Fruit fly (Drosophila melanogaster) whole organism, embryonic: ENCODE measurements around the gene CG43886.

Experiments used
- ATbp ChIP-seq: fragments of 200-800 bp; sonication (Bioruptor generic); optimal IDR thresholded peaks from 2 replicates; lab custom pipeline; 2017; ENCODE audit warnings: missing biosample characterization, mild to moderate bottlenecking, missing genetic modification characterization, missing genetic modification reagents
- Bdp1 ChIP-seq: fragments of 200-800 bp; sonication (Bioruptor generic); optimal IDR thresholded peaks from 3 replicates; lab custom pipeline; 2016; ENCODE audit warnings: missing biosample characterization, missing genetic modification characterization
- CG11695 ChIP-seq: fragments of 200-800 bp; sonication (Bioruptor generic); IDR thresholded peaks from 3 replicates; pipeline ENCODE4 v1.3.6; 2022; ENCODE audit warnings: missing biosample characterization, missing genetic modification characterization
- CG13287 ChIP-seq: fragments of 200-800 bp; sonication (Bioruptor generic); IDR thresholded peaks from 2 replicates; pipeline ENCODE4 v1.3.6; 2022; ENCODE audit warnings: missing biosample characterization, missing genetic modification characterization; ENCODE audit not compliant: partially characterized antibody
- CG15073 ChIP-seq: fragments of 200-800 bp; sonication (Bioruptor generic); optimal IDR thresholded peaks from 2 replicates; lab custom pipeline; 2016; ENCODE audit warnings: missing biosample characterization, missing genetic modification characterization
- CG15514 ChIP-seq: fragments of 200-800 bp; sonication (Bioruptor generic); optimal IDR thresholded peaks from 3 replicates; lab custom pipeline; 2017; ENCODE audit warnings: missing biosample characterization, missing genetic modification characterization, mild to moderate bottlenecking, moderate library complexity, missing genetic modification reagents
- CG1832 ChIP-seq: fragments of 200-800 bp; sonication (Bioruptor generic); optimal IDR thresholded peaks from 2 replicates; lab custom pipeline; 2017; ENCODE audit warnings: missing biosample characterization, mild to moderate bottlenecking, missing genetic modification characterization, inconsistent platforms
- CG2202 ChIP-seq: fragments of 200-800 bp; sonication (Bioruptor generic); optimal IDR thresholded peaks from 2 replicates; lab custom pipeline; 2018; ENCODE audit warnings: missing biosample characterization, mild to moderate bottlenecking, missing genetic modification characterization
- CG2875 ChIP-seq: fragments of 200-800 bp; sonication (Bioruptor generic); optimal IDR thresholded peaks from 2 replicates; lab custom pipeline; 2017; ENCODE audit warnings: missing biosample characterization, mild to moderate bottlenecking, missing genetic modification characterization, missing genetic modification reagents
- CG4424 ChIP-seq: fragments of 200-800 bp; sonication (Bioruptor generic); optimal IDR thresholded peaks from 3 replicates; lab custom pipeline; 2016; ENCODE audit warnings: missing biosample characterization, missing genetic modification characterization
- CG6272 ChIP-seq: fragments of 200-800 bp; sonication (Bioruptor generic); IDR thresholded peaks from 2 replicates; pipeline ENCODE4 v1.3.6; 2022; ENCODE audit warnings: missing biosample characterization, missing genetic modification characterization
- CG6683 ChIP-seq: fragments of 200-800 bp; sonication (Bioruptor generic); optimal IDR thresholded peaks from 2 replicates; lab custom pipeline; 2017; ENCODE audit warnings: missing biosample characterization, mild to moderate bottlenecking, missing genetic modification characterization, missing genetic modification reagents
- CG8359 ChIP-seq: fragments of 200-800 bp; sonication (Bioruptor generic); optimal IDR thresholded peaks from 2 replicates; lab custom pipeline; 2017; ENCODE audit warnings: missing biosample characterization, mild to moderate bottlenecking, missing genetic modification characterization, borderline replicate concordance
- CG8388 ChIP-seq: fragments of 200-800 bp; sonication (Bioruptor generic); optimal IDR thresholded peaks from 2 replicates; lab custom pipeline; 2019; ENCODE audit warnings: missing biosample characterization, mild to moderate bottlenecking, missing genetic modification characterization, moderate library complexity
- CG9437 ChIP-seq: fragments of 200-800 bp; sonication (Bioruptor generic); optimal IDR thresholded peaks from 2 replicates; lab custom pipeline; 2018; ENCODE audit warnings: missing biosample characterization, mild to moderate bottlenecking, missing genetic modification characterization
- CG9727 ChIP-seq: fragments of 200-800 bp; sonication (Bioruptor generic); optimal IDR thresholded peaks from 3 replicates; lab custom pipeline; 2017; ENCODE audit warnings: missing biosample characterization, mild to moderate bottlenecking, missing genetic modification characterization
- CTCF ChIP-seq: fragments of 200-800 bp; sonication (Bioruptor generic); optimal IDR thresholded peaks from 2 replicates; lab custom pipeline; 2017; ENCODE audit warnings: missing biosample characterization, mild to moderate bottlenecking, missing genetic modification characterization, moderate library complexity
- E2f1 ChIP-seq: fragments of 200-800 bp; sonication (Bioruptor generic); IDR thresholded peaks from 2 replicates; pipeline ENCODE4 v1.3.6; 2022; ENCODE audit warnings: missing biosample characterization, missing genetic modification characterization
- Fer3 ChIP-seq: fragments of 200-800 bp; sonication (Bioruptor generic); optimal IDR thresholded peaks from 2 replicates; lab custom pipeline; 2018; ENCODE audit warnings: missing biosample characterization, mild to moderate bottlenecking, missing genetic modification characterization, moderate library complexity
- HLH4C ChIP-seq: fragments of 200-800 bp; sonication (Bioruptor generic); IDR thresholded peaks from 3 replicates; pipeline ENCODE4 v1.3.6; 2022; ENCODE audit warnings: missing biosample characterization, missing genetic modification characterization; ENCODE audit not compliant: partially characterized antibody
- HmgZ ChIP-seq: fragments of 200-800 bp; sonication (Bioruptor generic); optimal IDR thresholded peaks from 2 replicates; lab custom pipeline; 2018; ENCODE audit warnings: missing biosample characterization, mild to moderate bottlenecking, missing genetic modification characterization
- Hmr ChIP-seq: fragments of 200-800 bp; sonication (Bioruptor generic); optimal IDR thresholded peaks from 3 replicates; lab custom pipeline; 2017; ENCODE audit warnings: mild to moderate bottlenecking, missing biosample characterization, missing genetic modification reagents, missing genetic modification characterization
- MESR4 ChIP-seq: fragments of 200-800 bp; sonication (Bioruptor generic); optimal IDR thresholded peaks from 2 replicates; lab custom pipeline; 2018; ENCODE audit warnings: missing biosample characterization, mild to moderate bottlenecking, missing genetic modification characterization, moderate library complexity
- NK7.1 ChIP-seq: fragments of 200-800 bp; sonication (Bioruptor generic); optimal IDR thresholded peaks from 3 replicates; lab custom pipeline; 2016; ENCODE audit warnings: missing biosample characterization, missing genetic modification characterization
- Tbp ChIP-seq: fragments of >200 bp; optimal IDR thresholded peaks from 2 replicates; lab custom pipeline; 2018; ENCODE audit warnings: missing biosample characterization, missing genetic modification characterization
- Trl ChIP-seq, 3 experiments: fragments of >200 bp in 2 of 3; fragments of 200-800 bp in 1 of 3; sonication (Bioruptor generic) in 1 of 3; optimal IDR thresholded peaks; 2 replicates in 1 of 3; 3 replicates in 2 of 3; lab custom pipeline; 2016 to 2017; ENCODE audit warnings: missing biosample characterization in 1 of 3, missing genetic modification characterization in 1 of 3
- aop ChIP-seq: fragments of 200-800 bp; sonication (Bioruptor generic); IDR thresholded peaks from 2 replicates; pipeline ENCODE4 v1.3.6; 2022; ENCODE audit warnings: missing biosample characterization, missing genetic modification characterization
- bbx ChIP-seq: fragments of 200-800 bp; sonication (Bioruptor generic); IDR thresholded peaks from 2 replicates; pipeline ENCODE4 v1.3.6; 2022; ENCODE audit warnings: missing biosample characterization, missing genetic modification characterization; ENCODE audit not compliant: partially characterized antibody
- bowl ChIP-seq: fragments of 200-800 bp; sonication (Bioruptor generic); IDR thresholded peaks from 2 replicates; pipeline ENCODE4 v1.3.6; 2022; ENCODE audit warnings: missing biosample characterization, missing genetic modification characterization
- bsh ChIP-seq, 2 experiments: fragments of 200-800 bp; sonication (Bioruptor generic); optimal IDR thresholded peaks; 2 replicates each; lab custom pipeline; 2017 to 2018; ENCODE audit warnings: mild to moderate bottlenecking in 2 of 2, missing biosample characterization in 2 of 2, missing genetic modification characterization in 2 of 2, moderate library complexity in 1 of 2
- chm ChIP-seq: fragments of 200-800 bp; sonication (Bioruptor generic); IDR thresholded peaks from 2 replicates; pipeline ENCODE4 v1.3.6; 2022; ENCODE audit warnings: missing biosample characterization, missing genetic modification characterization
- crp ChIP-seq, 2 experiments: fragments of 200-800 bp; sonication (Bioruptor generic); optimal IDR thresholded peaks; 2 replicates in 1 of 2; 3 replicates in 1 of 2; lab custom pipeline; 2017; ENCODE audit warnings: missing biosample characterization in 2 of 2, missing genetic modification characterization in 2 of 2, mild to moderate bottlenecking in 1 of 2, moderate library complexity in 1 of 2
- dimm ChIP-seq: fragments of 200-800 bp; sonication (Bioruptor generic); IDR thresholded peaks from 2 replicates; pipeline ENCODE4 v1.3.6; 2022; ENCODE audit warnings: missing biosample characterization, missing genetic modification characterization
- ewg ChIP-seq: fragments of 200-800 bp; sonication (Bioruptor generic); optimal IDR thresholded peaks from 3 replicates; lab custom pipeline; 2017; ENCODE audit warnings: mild to moderate bottlenecking, missing biosample characterization, missing genetic modification reagents, missing genetic modification characterization
- eyg ChIP-seq: fragments of 200-800 bp; sonication (Bioruptor generic); optimal IDR thresholded peaks from 3 replicates; lab custom pipeline; 2016; ENCODE audit warnings: missing biosample characterization, missing genetic modification characterization
- ftz-f1 ChIP-seq: fragments of 200-800 bp; sonication (Bioruptor generic); optimal IDR thresholded peaks from 2 replicates; lab custom pipeline; 2016; ENCODE audit warnings: missing biosample characterization, missing genetic modification characterization
- h ChIP-seq: fragments of >200 bp; optimal IDR thresholded peaks from 2 replicates; lab custom pipeline; 2017
- inv ChIP-seq: fragments of 200-800 bp; sonication (Bioruptor generic); IDR thresholded peaks from 2 replicates; pipeline ENCODE4 v1.3.6; 2022; ENCODE audit warnings: missing biosample characterization, missing genetic modification characterization; ENCODE audit not compliant: partially characterized antibody
- lilli ChIP-seq: fragments of 200-800 bp; sonication (Bioruptor generic); optimal IDR thresholded peaks from 3 replicates; lab custom pipeline; 2016; ENCODE audit warnings: missing biosample characterization, missing genetic modification characterization
- nau ChIP-seq: fragments of 200-800 bp; sonication (Bioruptor generic); optimal IDR thresholded peaks from 3 replicates; lab custom pipeline; 2017; ENCODE audit warnings: missing biosample characterization, mild to moderate bottlenecking, missing genetic modification characterization, missing genetic modification reagents
- scrt ChIP-seq: fragments of 200-800 bp; sonication (Bioruptor generic); optimal IDR thresholded peaks from 2 replicates; lab custom pipeline; 2018; ENCODE audit warnings: missing biosample characterization, mild to moderate bottlenecking, missing genetic modification characterization, moderate library complexity
- slbo ChIP-seq: fragments of 200-800 bp; sonication (Bioruptor generic); IDR thresholded peaks from 2 replicates; pipeline ENCODE4 v1.3.6; 2022; ENCODE audit warnings: missing biosample characterization, missing genetic modification characterization
- sqz ChIP-seq: fragments of 200-800 bp; sonication (Bioruptor generic); optimal IDR thresholded peaks from 3 replicates; lab custom pipeline; 2018; ENCODE audit warnings: missing biosample characterization, mild to moderate bottlenecking, missing genetic modification characterization
- stc ChIP-seq: fragments of 200-800 bp; sonication (Bioruptor generic); IDR thresholded peaks from 2 replicates; pipeline ENCODE4 v1.3.6; 2022; ENCODE audit warnings: missing biosample characterization, missing genetic modification characterization
- tll ChIP-seq, 2 experiments: fragments of 200-800 bp in 1 of 2; fragments of >200 bp in 1 of 2; sonication (Bioruptor generic) in 1 of 2; optimal IDR thresholded peaks; 2 replicates each; lab custom pipeline; 2017 to 2019; ENCODE audit warnings: missing biosample characterization in 2 of 2, missing genetic modification characterization in 2 of 2, mild to moderate bottlenecking in 1 of 2, moderate library complexity in 1 of 2
- trem ChIP-seq: fragments of 200-800 bp; optimal IDR thresholded peaks from 3 replicates; lab custom pipeline; 2019; ENCODE audit warnings: missing biosample characterization, mild to moderate bottlenecking, missing genetic modification characterization, moderate library complexity
- usp ChIP-seq: fragments of >200 bp; optimal IDR thresholded peaks from 2 replicates; lab custom pipeline; 2017; ENCODE audit warnings: missing biosample characterization, missing genetic modification characterization
- vfl ChIP-seq: fragments of 200-800 bp; sonication (Bioruptor generic); optimal IDR thresholded peaks from 2 replicates; lab custom pipeline; 2016; ENCODE audit warnings: missing biosample characterization, missing genetic modification characterization

CG43886 gene

DNA sequence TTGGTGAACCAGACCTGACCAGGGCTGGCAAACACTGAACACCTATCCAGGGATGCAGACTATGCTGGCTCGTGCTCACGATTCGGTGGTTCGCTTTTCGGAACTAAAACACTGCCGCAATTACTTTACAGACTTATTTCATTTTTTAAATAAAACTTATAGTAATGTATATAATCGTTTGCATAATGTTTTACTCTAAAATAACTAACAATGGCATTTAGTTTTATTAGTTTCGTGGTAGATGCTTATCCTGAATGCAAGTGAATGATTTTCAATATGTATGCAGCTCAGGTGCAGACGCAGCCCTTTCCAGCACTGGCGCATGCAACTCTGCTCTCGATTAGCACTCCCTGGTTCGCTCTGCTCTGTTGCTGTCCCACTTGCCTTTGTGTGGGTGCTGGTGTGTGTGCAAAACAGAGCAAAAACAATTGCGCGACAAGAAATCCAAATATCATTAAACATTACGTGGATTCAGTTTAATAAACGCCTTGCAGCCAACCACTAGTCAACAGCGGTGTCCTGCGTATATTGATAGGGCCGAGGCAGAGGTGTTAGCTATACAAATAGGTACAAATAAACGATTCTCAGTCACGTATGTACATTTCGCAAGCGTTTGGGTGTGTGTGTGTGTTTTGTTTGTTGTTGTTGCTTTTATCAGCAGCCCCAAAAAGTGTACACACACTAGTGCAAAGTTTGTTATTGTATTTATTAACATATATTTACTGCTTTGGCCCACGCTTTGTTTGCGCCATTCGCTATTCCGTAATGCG, 27.2 kb upstream of the CG43886 start, which contains the start of the genes ERR and Atg18a (continued):
- TF ChIP-seq CG1832 (GFP tag; lab: Kevin White, UChicago) (peak; percentile 23), Trl (optimal IDR thresholded peaks at IDR 0.05; lab: Kevin White, UChicago) (peak in 1 of 2 experiments; percentile 49), Trl (GFP tag; optimal IDR thresholded peaks at IDR 0.05; lab: Kevin White, UChicago) (peak; percentile 84), eyg (GFP tag; lab: Kevin White, UChicago) (peak; percentile 36), NK7.1 (GFP tag; lab: Kevin White, UChicago) (peak; percentile 52), ftz-f1 (GFP tag; lab: Kevin White, UChicago) (peak; percentile 46), bbx (GFP tag; lab: Robert Waterston, UW) (peak; percentile 50; the same call in 1 of the 2 replicates), Hmr (GFP tag; lab: Kevin White, UChicago) (peak; percentile 89), MESR4 (GFP tag; lab: Kevin White, UChicago) (peak; percentile 82), ewg (GFP tag; lab: Kevin White, UChicago) (no peak), ATbp (GFP tag; lab: Kevin White, UChicago) (peak; percentile 31), CG9437 (GFP tag; lab: Kevin White, UChicago) (no peak), trem (tag; lab: Kevin White, UChicago) (peak; percentile 83), stc (GFP tag; lab: Robert Waterston, UW) (peak; percentile 40; the same call in 1 of the 2 replicates), CG9727 (GFP tag; lab: Kevin White, UChicago) (peak; percentile 84), HLH4C (GFP tag; lab: Robert Waterston, UW) (peak; percentile 45; the same call in 1 of the 3 replicates), lilli (peak; percentile 92), CG6272 (peak; percentile 88), CG15073 (GFP tag; lab: Kevin White, UChicago) (no peak), sqz (no peak), inv (GFP tag; lab: Robert Waterston, UW) (peak; percentile 61; the same call in 1 of the 2 replicates), CG13287 (GFP tag; lab: Robert Waterston, UW) (peak; percentile 70), CG2202 (tag; lab: Kevin White, UChicago) (peak; percentile 24), tll (GFP tag; optimal IDR thresholded peaks at IDR 0.05; lab: Kevin White, UChicago) (peak in 1 of 2 experiments; percentile 90), E2f1 (GFP tag; lab: Robert Waterston, UW) (peak; percentile 82), dimm (peak; percentile 54; the same call in 1 of the 2 replicates), bowl (no peak), CG4424 (GFP tag; lab: Kevin White, UChicago) (peak; percentile 79), nau (GFP tag; lab: Kevin White, UChicago) (no peak), crp (GFP tag; optimal IDR thresholded peaks at IDR 0.05; lab: Kevin White, UChicago) (peak in 1 of 2 experiments; percentile 63), CG15514 (GFP tag; lab: Kevin White, UChicago) (peak; percentile 99), CTCF (GFP tag; lab: Kevin White, UChicago) (no peak), usp (GFP tag; lab: Kevin White, UChicago) (no peak), CG11695 (peak; percentile 70; the same call in 1 of the 3 replicates), HmgZ (tag; lab: Kevin White, UChicago) (peak; percentile 87), vfl (GFP tag; lab: Kevin White, UChicago) (peak; percentile 72), scrt (GFP tag; lab: Kevin White, UChicago) (peak; percentile 73), Bdp1 (GFP tag; lab: Kevin White, UChicago) (peak; percentile 76), aop (GFP tag; lab: Robert Waterston, UW) (no peak), chm (peak; percentile 50), h (lab: Kevin White, UChicago) (no peak), Fer3 (tag; lab: Kevin White, UChicago) (peak; percentile 82), bsh (GFP tag; optimal IDR thresholded peaks at IDR 0.05; lab: Kevin White, UChicago) (peak in 1 of 2 experiments; percentile 73), CG2875 (peak; percentile 17), CG8388 (peak; percentile 71), slbo (peak; percentile 96), Tbp (GFP tag; lab: Kevin White, UChicago) (no peak), CG6683 (GFP tag; lab: Kevin White, UChicago) (peak; percentile 35), CG8359 (GFP tag; lab: Kevin White, UChicago) (no peak)
